Fruit fly (Drosophila melanogaster) whole organism, embryonic: ENCODE results near the gene Tep4.

Experiments used
- ATbp ChIP-seq: fragments of 200-800 bp; sonication (Bioruptor generic); optimal IDR thresholded peaks from 2 replicates; lab custom pipeline; 2017; ENCODE audit warnings: missing biosample characterization, mild to moderate bottlenecking, missing genetic modification characterization, missing genetic modification reagents
- Abd-B ChIP-seq: fragments of 200-800 bp; sonication (Bioruptor generic); optimal IDR thresholded peaks from 2 replicates; lab custom pipeline; 2018; ENCODE audit warnings: missing biosample characterization, mild to moderate bottlenecking, missing genetic modification characterization, moderate library complexity
- Antp ChIP-seq: fragments of 200-800 bp; sonication (Bioruptor generic); optimal IDR thresholded peaks from 3 replicates; lab custom pipeline; 2016; ENCODE audit warnings: missing biosample characterization, missing genetic modification characterization
- B-H1 ChIP-seq: fragments of 200-800 bp; sonication (Bioruptor generic); IDR thresholded peaks from 3 replicates; pipeline ENCODE4 v1.3.6; 2022; ENCODE audit warnings: missing biosample characterization, missing genetic modification characterization
- Bgb ChIP-seq: fragments of 200-800 bp; sonication (Bioruptor generic); IDR thresholded peaks from 2 replicates; pipeline ENCODE4 v1.3.6; 2022; ENCODE audit warnings: missing biosample characterization, missing genetic modification characterization; ENCODE audit not compliant: partially characterized antibody
- CG10321 ChIP-seq: fragments of 200-800 bp; sonication (Bioruptor generic); IDR thresholded peaks from 2 replicates; pipeline ENCODE4 v1.3.6; 2022; ENCODE audit warnings: missing biosample characterization, missing genetic modification characterization
- CG11085 ChIP-seq: fragments of 200-800 bp; sonication (Bioruptor generic); IDR thresholded peaks from 2 replicates; pipeline ENCODE4 v1.3.6; 2022; ENCODE audit warnings: missing biosample characterization, missing genetic modification characterization
- CG13287 ChIP-seq: fragments of 200-800 bp; sonication (Bioruptor generic); IDR thresholded peaks from 2 replicates; pipeline ENCODE4 v1.3.6; 2022; ENCODE audit warnings: missing biosample characterization, missing genetic modification characterization; ENCODE audit not compliant: partially characterized antibody
- CG13775 ChIP-seq: fragments of 200-800 bp; sonication (Bioruptor generic); optimal IDR thresholded peaks from 3 replicates; lab custom pipeline; 2017; ENCODE audit warnings: missing biosample characterization, mild to moderate bottlenecking, missing genetic modification characterization
- CG16863 ChIP-seq: fragments of 200-800 bp; sonication (Bioruptor generic); optimal IDR thresholded peaks from 3 replicates; lab custom pipeline; 2016; ENCODE audit warnings: missing biosample characterization, missing genetic modification characterization
- CG34224 ChIP-seq: fragments of 200-800 bp; sonication (Bioruptor generic); IDR thresholded peaks from 3 replicates; pipeline ENCODE4 v1.3.6; 2022; ENCODE audit warnings: missing biosample characterization, missing genetic modification characterization; ENCODE audit not compliant: partially characterized antibody
- CG4617 ChIP-seq: fragments of 200-800 bp; sonication (Bioruptor generic); optimal IDR thresholded peaks from 3 replicates; lab custom pipeline; 2016; ENCODE audit warnings: missing biosample characterization, missing genetic modification characterization, borderline replicate concordance
- CG4854 ChIP-seq: fragments of 200-800 bp; sonication (Bioruptor generic); optimal IDR thresholded peaks from 2 replicates; lab custom pipeline; 2016; ENCODE audit warnings: missing biosample characterization, missing genetic modification characterization, inconsistent platforms
- CG5245 ChIP-seq: fragments of 200-800 bp; sonication (Bioruptor generic); optimal IDR thresholded peaks from 3 replicates; lab custom pipeline; 2016; ENCODE audit warnings: missing biosample characterization, missing genetic modification characterization
- CG6254 ChIP-seq: fragments of 200-800 bp; sonication (Bioruptor generic); optimal IDR thresholded peaks from 3 replicates; lab custom pipeline; 2017; ENCODE audit warnings: mild to moderate bottlenecking, missing biosample characterization, missing genetic modification reagents, missing genetic modification characterization
- CG7745 ChIP-seq: fragments of 200-800 bp; sonication (Bioruptor generic); optimal IDR thresholded peaks from 2 replicates; lab custom pipeline; 2018; ENCODE audit warnings: missing biosample characterization, mild to moderate bottlenecking, missing genetic modification characterization, moderate library complexity
- CG8281 ChIP-seq: fragments of 200-800 bp; sonication (Bioruptor generic); optimal IDR thresholded peaks from 2 replicates; lab custom pipeline; 2018; ENCODE audit warnings: missing biosample characterization, mild to moderate bottlenecking, missing genetic modification characterization, moderate library complexity
- CG9817 ChIP-seq: fragments of 200-800 bp; sonication (Bioruptor generic); optimal IDR thresholded peaks from 2 replicates; lab custom pipeline; 2018; ENCODE audit warnings: missing biosample characterization, mild to moderate bottlenecking, missing genetic modification characterization, moderate library complexity
- CrebB ChIP-seq: fragments of 200-800 bp; sonication (Bioruptor generic); optimal IDR thresholded peaks from 3 replicates; lab custom pipeline; 2018; ENCODE audit warnings: missing biosample characterization, mild to moderate bottlenecking, missing genetic modification characterization
- Eip74EF ChIP-seq, 2 experiments: fragments of 200-800 bp in 1 of 2; fragments of >200 bp in 1 of 2; sonication (Bioruptor generic) in 1 of 2; optimal IDR thresholded peaks; 2 replicates each; lab custom pipeline; 2017 to 2019; ENCODE audit warnings: missing biosample characterization in 2 of 2, missing genetic modification characterization in 2 of 2, mild to moderate bottlenecking in 1 of 2, moderate library complexity in 1 of 2
- Elba2 ChIP-seq: fragments of 200-800 bp; sonication (Bioruptor generic); optimal IDR thresholded peaks from 3 replicates; lab custom pipeline; 2016; ENCODE audit warnings: missing biosample characterization, missing genetic modification characterization
- Gsc ChIP-seq: fragments of 200-800 bp; sonication (Bioruptor generic); IDR thresholded peaks from 2 replicates; pipeline ENCODE4 v1.3.6; 2022; ENCODE audit warnings: missing biosample characterization, missing genetic modification characterization
- HLH3B ChIP-seq: fragments of 200-800 bp; sonication (Bioruptor generic); IDR thresholded peaks from 2 replicates; pipeline ENCODE4 v1.3.6; 2022; ENCODE audit warnings: missing biosample characterization, missing genetic modification characterization
- HmgZ ChIP-seq: fragments of 200-800 bp; sonication (Bioruptor generic); optimal IDR thresholded peaks from 2 replicates; lab custom pipeline; 2018; ENCODE audit warnings: missing biosample characterization, mild to moderate bottlenecking, missing genetic modification characterization
- Hmr ChIP-seq: fragments of 200-800 bp; sonication (Bioruptor generic); optimal IDR thresholded peaks from 3 replicates; lab custom pipeline; 2017; ENCODE audit warnings: mild to moderate bottlenecking, missing biosample characterization, missing genetic modification reagents, missing genetic modification characterization
- Jarid2 ChIP-seq: fragments of 200-800 bp; sonication (Bioruptor generic); optimal IDR thresholded peaks from 3 replicates; lab custom pipeline; 2017; ENCODE audit warnings: mild to moderate bottlenecking, missing biosample characterization, missing genetic modification reagents, missing genetic modification characterization
- NfI ChIP-seq: fragments of 200-800 bp; sonication (Bioruptor generic); optimal IDR thresholded peaks from 3 replicates; lab custom pipeline; 2018; ENCODE audit warnings: missing biosample characterization, mild to moderate bottlenecking, missing genetic modification characterization, moderate library complexity
- Oli ChIP-seq: fragments of 200-800 bp; sonication (Bioruptor generic); optimal IDR thresholded peaks from 2 replicates; lab custom pipeline; 2018; ENCODE audit warnings: missing biosample characterization, mild to moderate bottlenecking, missing genetic modification characterization, moderate library complexity
- Opbp ChIP-seq: fragments of 200-800 bp; sonication (Bioruptor generic); IDR thresholded peaks from 3 replicates; pipeline ENCODE4 v1.3.6; 2022; ENCODE audit warnings: missing biosample characterization, missing genetic modification characterization; ENCODE audit not compliant: partially characterized antibody
- Rfx ChIP-seq: fragments of 200-800 bp; sonication (Bioruptor generic); IDR thresholded peaks from 2 replicates; pipeline ENCODE4 v1.3.6; 2022; ENCODE audit warnings: missing biosample characterization, missing genetic modification characterization
- Side ChIP-seq: fragments of 200-800 bp; sonication (Bioruptor generic); optimal IDR thresholded peaks from 2 replicates; lab custom pipeline; 2016; ENCODE audit warnings: missing biosample characterization, missing genetic modification characterization
- ap ChIP-seq: fragments of 200-800 bp; sonication (Bioruptor generic); IDR thresholded peaks from 2 replicates; pipeline ENCODE4 v1.3.6; 2022; ENCODE audit warnings: missing biosample characterization, missing genetic modification characterization
- chm ChIP-seq: fragments of 200-800 bp; sonication (Bioruptor generic); IDR thresholded peaks from 2 replicates; pipeline ENCODE4 v1.3.6; 2022; ENCODE audit warnings: missing biosample characterization, missing genetic modification characterization
- croc ChIP-seq: fragments of 200-800 bp; sonication (Bioruptor generic); conservative IDR thresholded peaks from 3 replicates; pipeline ENCODE4 v1.3.6; 2022; ENCODE audit warnings: missing biosample characterization, missing genetic modification characterization
- fd3F ChIP-seq: fragments of 200-800 bp; sonication (Bioruptor generic); optimal IDR thresholded peaks from 2 replicates; lab custom pipeline; 2018; ENCODE audit warnings: missing biosample characterization, mild to moderate bottlenecking, missing genetic modification characterization, moderate library complexity
- h ChIP-seq: fragments of >200 bp; optimal IDR thresholded peaks from 2 replicates; lab custom pipeline; 2017
- hb ChIP-seq: fragments of 200-800 bp; sonication (Bioruptor generic); IDR thresholded peaks from 3 replicates; pipeline ENCODE4 v1.3.6; 2022; ENCODE audit warnings: missing biosample characterization, missing genetic modification characterization; ENCODE audit not compliant: partially characterized antibody
- her ChIP-seq: fragments of 200-800 bp; sonication (Bioruptor generic); optimal IDR thresholded peaks from 2 replicates; lab custom pipeline; 2016; ENCODE audit warnings: missing biosample characterization, missing genetic modification characterization
- jumu ChIP-seq: fragments of 200-800 bp; sonication (Bioruptor generic); optimal IDR thresholded peaks from 3 replicates; lab custom pipeline; 2016; ENCODE audit warnings: missing biosample characterization, missing genetic modification characterization
- nerfin-2 ChIP-seq: fragments of 200-800 bp; sonication (Bioruptor generic); IDR thresholded peaks from 2 replicates; pipeline ENCODE4 v1.3.6; 2022; ENCODE audit warnings: missing biosample characterization, missing genetic modification characterization; ENCODE audit not compliant: partially characterized antibody
- odd ChIP-seq: fragments of 200-800 bp; sonication (Bioruptor generic); optimal IDR thresholded peaks from 2 replicates; lab custom pipeline; 2017; ENCODE audit warnings: missing biosample characterization, mild to moderate bottlenecking, missing genetic modification characterization
- repo ChIP-seq: fragments of 200-800 bp; sonication (Bioruptor generic); optimal IDR thresholded peaks from 2 replicates; lab custom pipeline; 2016; ENCODE audit warnings: missing biosample characterization, missing genetic modification characterization
- slbo ChIP-seq: fragments of 200-800 bp; sonication (Bioruptor generic); IDR thresholded peaks from 2 replicates; pipeline ENCODE4 v1.3.6; 2022; ENCODE audit warnings: missing biosample characterization, missing genetic modification characterization
- ssp ChIP-seq: fragments of 200-800 bp; sonication (Bioruptor generic); IDR thresholded peaks from 2 replicates; pipeline ENCODE4 v1.3.6; 2022; ENCODE audit warnings: missing biosample characterization, missing genetic modification characterization
- sug ChIP-seq: fragments of 200-800 bp; optimal IDR thresholded peaks from 2 replicates; lab custom pipeline; 2019; ENCODE audit warnings: missing biosample characterization, mild to moderate bottlenecking, missing genetic modification characterization, moderate library complexity
- tap ChIP-seq: fragments of 200-800 bp; optimal IDR thresholded peaks from 3 replicates; lab custom pipeline; 2019; ENCODE audit warnings: missing biosample characterization, mild to moderate bottlenecking, missing genetic modification characterization, moderate library complexity
- tna ChIP-seq: fragments of 200-800 bp; sonication (Bioruptor generic); IDR thresholded peaks from 2 replicates; pipeline ENCODE4 v1.3.6; 2022; ENCODE audit warnings: missing biosample characterization, missing genetic modification characterization; ENCODE audit not compliant: partially characterized antibody
- toy ChIP-seq: fragments of 200-800 bp; sonication (Bioruptor generic); IDR thresholded peaks from 2 replicates; pipeline ENCODE4 v1.3.6; 2022; ENCODE audit warnings: missing biosample characterization, missing genetic modification characterization
- vnd ChIP-seq: fragments of 200-800 bp; sonication (Bioruptor generic); IDR thresholded peaks from 3 replicates; pipeline ENCODE4 v1.3.6; 2022; ENCODE audit warnings: missing biosample characterization, missing genetic modification characterization; ENCODE audit not compliant: partially characterized antibody
- yki ChIP-seq: fragments of >200 bp; optimal IDR thresholded peaks from 3 replicates; lab custom pipeline; 2018

The Tep4 gene

dm6 chr2L:19583926-19584392, 35.7 kb downstream of the Tep4 start, which contains the start of the genes PCNA2 and CG10366 (continued):
- peak; percentile 45 for TF ChIP-seq Abd-B (GFP tag; lab: Kevin White, UChicago)
- peak; percentile 61 for TF ChIP-seq repo (GFP tag; lab: Kevin White, UChicago)
- TF ChIP-seq tna (GFP tag; lab: Robert Waterston, UW): no peak
- peak; percentile 77 for TF ChIP-seq slbo (GFP tag; lab: Robert Waterston, UW)
- TF ChIP-seq CG5245 (GFP tag; lab: Kevin White, UChicago): peak; percentile 48
- peak; percentile 39; the same call in 1 of the 3 replicates for TF ChIP-seq vnd (GFP tag; lab: Robert Waterston, UW)
- TF ChIP-seq hb (GFP tag; lab: Robert Waterston, UW): no peak
- TF ChIP-seq her (GFP tag; lab: Kevin White, UChicago): peak; percentile 72
- peak; percentile 77 for TF ChIP-seq Hmr (GFP tag; lab: Kevin White, UChicago)
- TF ChIP-seq Opbp (GFP tag; lab: Robert Waterston, UW): no peak
- TF ChIP-seq Bgb: peak; percentile 53; the same call in 1 of the 2 replicates
- no peak for TF ChIP-seq ap (GFP tag; lab: Robert Waterston, UW)
- TF ChIP-seq yki (lab: Kevin White, UChicago): no peak
- TF ChIP-seq HLH3B (GFP tag; lab: Robert Waterston, UW): 0 out of 2 replicates have a peak, but pooled peaks have one; percentile 9
- no peak for TF ChIP-seq Gsc (GFP tag; lab: Robert Waterston, UW)
- no peak for TF ChIP-seq toy (GFP tag; lab: Robert Waterston, UW)
- no peak for TF ChIP-seq Jarid2 (GFP tag; lab: Kevin White, UChicago)
- peak; percentile 27 for TF ChIP-seq CG8281 (tag; lab: Kevin White, UChicago)
- TF ChIP-seq CG6254 (GFP tag; lab: Kevin White, UChicago): peak; percentile 27
- TF ChIP-seq jumu (GFP tag; lab: Kevin White, UChicago): peak; percentile 78
- no peak for TF ChIP-seq CG10321 (GFP tag; lab: Robert Waterston, UW)
- peak; percentile 34 for TF ChIP-seq tap (tag; lab: Kevin White, UChicago)
- peak; percentile 78 for TF ChIP-seq CG13775 (GFP tag; lab: Kevin White, UChicago)
- peak; percentile 44 for TF ChIP-seq CrebB (tag; lab: Kevin White, UChicago)
- peak; percentile 77 for TF ChIP-seq CG9817 (tag; lab: Kevin White, UChicago)
- TF ChIP-seq Oli (tag; lab: Kevin White, UChicago): peak; percentile 28
- TF ChIP-seq sug (tag; lab: Kevin White, UChicago): peak; percentile 78
- TF ChIP-seq CG34224 (GFP tag; lab: Robert Waterston, UW): peak; percentile 62; the same call in 1 of the 3 replicates
- no peak for TF ChIP-seq croc
- peak; percentile 69 for TF ChIP-seq CG16863 (GFP tag; lab: Kevin White, UChicago)
- peak; percentile 27; the same call in 1 of the 2 replicates for TF ChIP-seq ssp (GFP tag; lab: Robert Waterston, UW)
- peak; percentile 38 for TF ChIP-seq fd3F (GFP tag; lab: Kevin White, UChicago)
- TF ChIP-seq Rfx (GFP tag; lab: Robert Waterston, UW): peak; percentile 79
- no peak for TF ChIP-seq chm (GFP tag; lab: Robert Waterston, UW)
- TF ChIP-seq HmgZ (tag; lab: Kevin White, UChicago): peak; percentile 86
- peak; percentile 87 for TF ChIP-seq CG4617
- peak in 1 of 2 experiments; percentile 8 for TF ChIP-seq Eip74EF (GFP tag; optimal IDR thresholded peaks at IDR 0.05; lab: Kevin White, UChicago)
- no peak for TF ChIP-seq nerfin-2 (GFP tag; lab: Robert Waterston, UW)
- TF ChIP-seq CG13287 (GFP tag; lab: Robert Waterston, UW): peak; percentile 68
- TF ChIP-seq Antp (GFP tag; lab: Kevin White, UChicago): peak; percentile 81
- peak; percentile 99 for TF ChIP-seq Elba2
- no peak for TF ChIP-seq odd (GFP tag; lab: Kevin White, UChicago)
- no peak for TF ChIP-seq h (lab: Kevin White, UChicago)
- peak; percentile 62 for TF ChIP-seq NfI (GFP tag; lab: Kevin White, UChicago)
- peak; percentile 52 for TF ChIP-seq CG4854
- no peak for TF ChIP-seq ATbp
- TF ChIP-seq CG11085 (GFP tag; lab: Robert Waterston, UW): no peak
- TF ChIP-seq CG7745 (tag; lab: Kevin White, UChicago): no peak
- TF ChIP-seq Side (GFP tag; lab: Kevin White, UChicago): peak; percentile 71
- TF ChIP-seq B-H1: 0 out of 3 replicates have a peak, but pooled peaks have one; percentile 12
